Worm (Caenorhabditis elegans): ENCODE data around the gene T19C3.4.

DNA sequence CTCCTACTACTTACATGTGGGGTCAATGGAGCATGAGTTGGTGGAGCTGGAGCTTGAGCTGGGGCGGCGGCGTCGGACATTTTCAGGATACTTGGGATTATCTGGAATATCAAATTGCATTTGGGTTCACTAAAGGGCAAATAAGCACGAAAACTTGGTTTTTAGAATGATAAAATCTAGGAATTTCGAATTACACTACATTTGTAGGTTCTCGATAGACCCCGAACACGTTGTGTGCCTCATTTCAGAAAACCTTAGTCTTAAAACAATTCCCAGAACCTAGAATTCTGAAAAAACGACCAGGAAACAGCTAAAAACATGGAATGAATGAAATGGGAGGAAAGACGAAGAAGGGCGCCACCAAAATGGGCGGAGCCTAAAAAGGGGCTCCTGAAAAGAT lies 5.6 kb downstream of the T19C3.4 start, which contains the start of gene T19C3.3:
- TF ChIP-seq tbx-11 (GFP tag; IDR thresholded peaks at IDR 0.05): no peak
- no peak for TF ChIP-seq ama-1 (optimal IDR thresholded peaks at IDR 0.05)
- TF ChIP-seq hmbx-1 (tag; optimal IDR thresholded peaks at IDR 0.05): no peak
- TF ChIP-seq ceh-13 (GFP tag; optimal IDR thresholded peaks at IDR 0.05): no peak
- no peak for TF ChIP-seq F13C5.2 (tag; optimal IDR thresholded peaks at IDR 0.05)
- no peak for TF ChIP-seq scrt-1 (GFP tag; IDR thresholded peaks at IDR 0.05)
- no peak for TF ChIP-seq ceh-36 (tag; optimal IDR thresholded peaks at IDR 0.05)
- no peak for TF ChIP-seq tbx-37 (GFP tag; conservative IDR thresholded peaks at IDR 0.05)
- no peak for TF ChIP-seq ets-7 (tag; optimal IDR thresholded peaks at IDR 0.05)
- TF ChIP-seq aly-1 (tag; optimal IDR thresholded peaks at IDR 0.05): no peak
- TF ChIP-seq pes-1 (GFP tag; IDR thresholded peaks at IDR 0.05): no peak
- no peak for TF ChIP-seq flt-1 (GFP tag; IDR thresholded peaks at IDR 0.05)
